Fruit fly (Drosophila melanogaster): Measurements from ENCODE around the gene CG4880.
A peak's percentile ranks its signal among the peaks of the same experiment; 100 is the strongest.

DNA sequence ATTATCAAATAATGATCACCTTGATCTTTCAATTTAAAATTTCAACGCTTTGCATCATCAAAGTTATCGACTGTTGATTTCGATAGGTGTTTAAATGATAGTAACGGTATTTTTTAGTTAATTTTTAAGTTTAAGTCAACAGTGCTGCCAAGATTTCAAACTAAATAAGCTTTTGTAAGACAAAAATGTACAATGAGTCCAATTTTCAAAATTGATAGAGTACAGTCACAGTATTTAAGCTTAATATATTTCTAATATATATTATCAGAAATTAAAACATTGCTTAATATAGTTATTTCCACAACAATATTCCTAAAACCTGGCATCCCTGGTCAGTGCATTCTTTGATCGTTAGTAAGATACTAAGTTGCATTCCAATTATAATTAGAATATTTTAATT lies 5.6 kb upstream of the CG4880 start, which contains the start of gene CG4872:
- TF ChIP-seq CG15710 (tag; optimal IDR thresholded peaks at IDR 0.05) (peak; percentile 23), CG8159 (tag; optimal IDR thresholded peaks at IDR 0.05) (no peak), CG10348 (GFP tag; IDR thresholded peaks at IDR 0.05) (no peak), EcR (GFP tag; optimal IDR thresholded peaks at IDR 0.05) (no peak), Pif1B (GFP tag; optimal IDR thresholded peaks at IDR 0.05) (no peak), CG12605 (GFP tag; IDR thresholded peaks at IDR 0.05) (no peak), D1 (tag; optimal IDR thresholded peaks at IDR 0.05) (no peak), CG9948 (tag; optimal IDR thresholded peaks at IDR 0.05) (peak; percentile 10), CG17806 (tag; optimal IDR thresholded peaks at IDR 0.05) (peak; percentile 11), CG13204 (GFP tag; optimal IDR thresholded peaks at IDR 0.05) (no peak)

Measured in whole organism, pupa.